Worm (Caenorhabditis elegans) whole organism, young adult: Measurements from ENCODE around the gene srd-16.

Source experiments
- Y95B8A.8 ChIP-seq: fragments of 200-800 bp; sonication (Bioruptor generic); IDR thresholded peaks from 2 replicates; pipeline ENCODE4 v1.3.6; 2022; ENCODE audit warnings: missing genetic modification reagents, missing genetic modification characterization, missing compliant biosample characterization
- akir-1 ChIP-seq: fragments of 200-800 bp; sonication (Bioruptor generic); optimal IDR thresholded peaks from 2 replicates; lab custom pipeline; 2018; ENCODE audit warnings: mild to moderate bottlenecking, missing genetic modification characterization, moderate library complexity, missing compliant biosample characterization
- ama-1 ChIP-seq, 3 experiments: fragments of 150-350 bp in 1 of 3; sonication (generic microtip) in 2 of 3; optimal IDR thresholded peaks; 2 replicates each; lab custom pipeline; 2014 to 2018; ENCODE audit warnings: missing biosample characterization in 2 of 3, missing genetic modification characterization in 2 of 3, missing genetic modification reagents in 2 of 3
- ceh-79 ChIP-seq: sonication (generic microtip); optimal IDR thresholded peaks from 2 replicates; lab custom pipeline; 2017; ENCODE audit warnings: mild to moderate bottlenecking, missing genetic modification characterization, missing compliant biosample characterization
- egl-44 ChIP-seq: fragments of 200-800 bp; sonication (Bioruptor generic); IDR thresholded peaks from 2 replicates; pipeline ENCODE4 v1.3.6; 2022; ENCODE audit warnings: missing genetic modification reagents, missing genetic modification characterization, missing compliant biosample characterization
- fkh-3 ChIP-seq: sonication (generic microtip); optimal IDR thresholded peaks from 2 replicates; lab custom pipeline; 2016; ENCODE audit warnings: mild to moderate bottlenecking, missing genetic modification characterization, missing compliant biosample characterization
- lsl-1 ChIP-seq: fragments of 200-800 bp; sonication (Bioruptor generic); optimal IDR thresholded peaks from 2 replicates; lab custom pipeline; 2018; ENCODE audit warnings: mild to moderate bottlenecking, missing genetic modification characterization, moderate library complexity, missing compliant biosample characterization
- madf-10 ChIP-seq: sonication (generic microtip); optimal IDR thresholded peaks from 2 replicates; lab custom pipeline; 2016; ENCODE audit warnings: mild to moderate bottlenecking, missing genetic modification characterization, missing compliant biosample characterization
- mes-4 ChIP-seq: sonication (generic microtip); optimal IDR thresholded peaks from 2 replicates; lab custom pipeline; 2016; ENCODE audit warnings: missing genotype, missing genetic modification characterization, missing compliant biosample characterization
- nhr-90 ChIP-seq: sonication (generic microtip); optimal IDR thresholded peaks from 2 replicates; lab custom pipeline; 2016; ENCODE audit warnings: missing genotype, mild to moderate bottlenecking, missing genetic modification characterization, missing compliant biosample characterization
- snpc-1.1 ChIP-seq: sonication (generic microtip); optimal IDR thresholded peaks from 2 replicates; lab custom pipeline; 2017; ENCODE audit warnings: missing genetic modification characterization, mild to moderate bottlenecking, missing compliant biosample characterization, antibody characterized with exemption, moderate library complexity, missing genotype, missing genetic modification reagents; ENCODE audit not compliant: insufficient read depth
- snpc-3.4 ChIP-seq: sonication (generic microtip); optimal IDR thresholded peaks from 2 replicates; lab custom pipeline; 2017; ENCODE audit warnings: missing genetic modification characterization, mild to moderate bottlenecking, missing compliant biosample characterization, antibody characterized with exemption, moderate library complexity, missing genotype, missing genetic modification reagents
- tbx-9 ChIP-seq: sonication (generic microtip); optimal IDR thresholded peaks from 2 replicates; lab custom pipeline; 2016; ENCODE audit warnings: borderline replicate concordance, missing genetic modification characterization, inconsistent platforms, missing compliant biosample characterization
- ztf-22 ChIP-seq: fragments of 200-800 bp; sonication (Bioruptor generic); optimal IDR thresholded peaks from 2 replicates; lab custom pipeline; 2018; ENCODE audit warnings: mild to moderate bottlenecking, missing genetic modification characterization, moderate library complexity, missing compliant biosample characterization

DNA sequence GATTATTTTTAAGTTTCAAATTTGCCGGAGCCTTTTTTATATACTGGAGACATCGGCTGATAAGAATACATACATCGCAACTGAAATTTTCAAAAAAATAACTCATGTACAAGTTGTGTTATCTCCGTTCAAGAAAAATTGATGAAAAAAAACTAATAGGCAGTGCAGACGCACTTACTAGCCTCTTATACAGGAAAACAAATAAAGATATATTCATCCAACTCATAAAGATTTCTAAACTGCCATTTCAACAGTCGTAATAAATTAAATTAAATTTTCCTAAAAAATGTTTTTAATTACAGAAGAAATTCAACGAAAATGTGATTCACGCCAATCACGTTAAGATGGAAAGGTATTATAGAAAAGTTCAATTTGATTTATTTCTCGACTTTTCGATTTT, 2.0 kb upstream of the srd-16 start, which contains the start of gene C04E6.5:
- TF ChIP-seq akir-1 (no peak), ama-1 (optimal IDR thresholded peaks at IDR 0.05; lab: Kevin White, UChicago) (no peak), ama-1 (GFP tag; optimal IDR thresholded peaks at IDR 0.05; lab: Kevin White, UChicago) (no peak), tbx-9 (no peak), nhr-90 (tag; lab: Kevin White, UChicago) (no peak), mes-4 (tag; lab: Kevin White, UChicago) (no peak), fkh-3 (tag; lab: Kevin White, UChicago) (no peak), madf-10 (tag; lab: Kevin White, UChicago) (no peak), lsl-1 (GFP tag; lab: Kevin White, UChicago) (no peak), egl-44 (GFP tag; lab: Robert Waterston, UW) (no peak), ztf-22 (GFP tag; lab: Kevin White, UChicago) (no peak), ceh-79 (no peak), snpc-1.1 (tag; lab: Kevin White, UChicago) (no peak), Y95B8A.8 (GFP tag; lab: Robert Waterston, UW) (no peak), snpc-3.4 (tag; lab: Kevin White, UChicago) (no peak)
